Fruit fly (Drosophila melanogaster): ENCODE results near the gene Lrp4.

DNA sequence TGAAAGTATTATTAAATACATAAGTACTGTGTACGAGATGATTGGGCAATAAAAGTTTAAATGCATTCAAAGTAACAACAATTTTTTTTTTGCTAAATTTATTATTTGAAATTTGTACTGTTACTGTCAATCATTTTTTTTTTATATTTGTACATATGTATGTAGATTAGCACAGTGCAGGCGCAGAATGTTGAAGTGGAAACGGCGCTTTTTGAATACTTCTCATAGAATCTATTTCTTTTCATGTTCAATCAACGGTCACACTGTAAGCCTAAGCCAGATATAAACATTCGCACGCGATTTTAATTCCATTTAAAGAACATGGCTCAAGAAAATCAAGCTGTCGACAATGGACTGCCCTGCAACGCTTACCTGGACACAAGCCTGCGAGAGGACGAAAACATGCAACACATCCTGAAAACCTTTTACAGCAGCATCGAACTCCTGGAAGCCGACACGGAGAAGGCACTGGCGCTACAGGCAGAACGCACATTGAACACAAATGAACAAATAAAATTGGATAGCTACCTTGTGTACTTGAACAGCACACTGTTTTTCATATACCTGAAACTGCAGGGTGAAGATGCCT, 34.2 kb downstream of the Lrp4 start, which contains the start of gene Rrp47:
- TF ChIP-seq dsf (GFP tag; optimal IDR thresholded peaks at IDR 0.05; ENCODE audit: borderline replicate concordance) (no peak), GATAd (GFP tag; optimal IDR thresholded peaks at IDR 0.05) (no peak), sage (GFP tag; optimal IDR thresholded peaks at IDR 0.05) (no peak), dmrt93B (GFP tag; optimal IDR thresholded peaks at IDR 0.05) (no peak)

Measured in whole organism, wandering third instar larva.